Worm (Caenorhabditis elegans): ENCODE measurements around the gene col-152.

col-152 gene

DNA sequence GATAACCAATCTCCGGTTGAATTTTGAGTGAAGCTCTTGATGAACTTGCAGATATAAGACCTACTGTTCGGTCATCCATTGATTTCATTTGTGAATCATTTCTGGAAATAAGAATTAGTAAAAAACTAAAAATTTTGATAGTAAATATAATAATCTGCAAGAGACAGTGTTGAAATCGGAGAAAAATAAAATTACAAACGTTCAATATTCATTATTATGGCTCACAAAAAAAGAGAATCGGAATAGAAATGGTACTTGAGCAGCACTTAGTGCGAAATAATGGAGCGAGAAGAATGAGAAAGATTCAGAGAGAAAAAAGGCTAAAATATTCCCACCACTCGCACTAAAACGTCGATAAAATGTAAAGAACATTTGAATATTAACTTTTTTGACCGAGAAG is 15.6 kb downstream of the col-152 start, which contains the start of gene vps-54:
vps-54 (minus strand) TSS at position 101 of the 400 bp plus-strand sequence.
- TF ChIP-seq nfya-1 (tag; optimal IDR thresholded peaks at IDR 0.05; ENCODE audit: borderline replicate concordance, insufficient read depth) (no peak), F33H1.4 (GFP tag; IDR thresholded peaks at IDR 0.05) (no peak), hsf-1 (GFP tag; IDR thresholded peaks at IDR 0.05) (no peak), mcd-1 (GFP tag; IDR thresholded peaks at IDR 0.05) (0 out of 2 replicates have a peak, but pooled peaks have one; percentile 9), hrde-1 (tag; optimal IDR thresholded peaks at IDR 0.05; ENCODE audit: borderline replicate concordance) (no peak)

DNA sequence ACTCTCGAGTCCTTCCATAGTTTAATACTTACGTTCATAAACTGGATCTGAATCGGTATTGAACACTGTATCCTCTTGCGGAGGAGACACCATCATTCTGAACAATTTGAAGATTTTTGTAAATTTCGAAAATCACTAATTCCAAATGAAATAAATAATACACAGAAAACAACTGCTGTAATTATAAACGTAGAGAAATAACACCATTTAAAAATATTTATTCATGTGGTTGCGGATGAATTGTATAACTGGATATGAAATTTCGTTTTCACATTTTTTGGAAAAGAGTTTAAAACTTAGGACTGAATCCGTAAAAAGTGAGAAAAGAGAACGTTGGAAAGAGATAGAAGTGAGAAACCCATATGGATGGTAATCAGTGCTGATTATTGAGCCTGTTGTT is 17.5 kb downstream of the col-152 start, which contains the start of gene mics-1:
mics-1 (minus strand) TSS at position 101 of the 400 bp plus-strand sequence.
- TF ChIP-seq Y53G8AR.9 (GFP tag; conservative IDR thresholded peaks at IDR 0.05) = 0 out of 2 replicates have a peak, but pooled peaks have one; percentile 33
- no peak for TF ChIP-seq ztf-6 (GFP tag; IDR thresholded peaks at IDR 0.05)

DNA sequence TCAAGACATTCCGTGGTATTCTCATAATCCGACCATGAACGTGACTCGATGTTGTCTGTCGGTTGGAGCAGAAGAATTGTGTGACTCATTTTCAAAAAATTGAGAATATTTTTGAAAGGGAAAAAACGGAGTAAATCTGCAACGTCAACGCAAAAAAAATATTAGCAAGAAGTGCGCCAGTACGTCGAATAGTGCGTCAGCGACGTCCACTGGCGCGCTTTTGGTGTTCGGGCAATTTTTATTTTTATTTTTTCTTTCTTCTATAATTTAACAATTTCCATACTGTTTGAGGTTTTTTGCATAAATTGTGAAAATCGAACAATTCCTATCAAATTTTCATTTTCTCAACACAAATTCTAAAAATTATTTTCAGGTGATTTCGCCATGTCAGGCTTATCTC is 18.2 kb downstream of the col-152 start, which contains the start of the genes erh-1 and lpd-9:
erh-1 (minus strand) TSS at position 204 of the 400 bp plus-strand sequence.
lpd-9 (plus strand) TSS at position 368 of the 400 bp plus-strand sequence.
- no peak for TF ChIP-seq unc-130 (GFP tag; optimal IDR thresholded peaks at IDR 0.05)
- TF ChIP-seq die-1 (tag; optimal IDR thresholded peaks at IDR 0.05) = no peak
- peak; percentile 19 for TF ChIP-seq snpc-4 (GFP tag; optimal IDR thresholded peaks at IDR 0.05)
- TF ChIP-seq snpc-4 (tag; optimal IDR thresholded peaks at IDR 0.05) = peak in 2 of 4 experiments; percentile 47 to 63
- TF ChIP-seq hmg-1.2 (GFP tag; IDR thresholded peaks at IDR 0.05) = no peak; the same call in 1 of the 2 replicates
- no peak for TF ChIP-seq T07F8.4 (tag; optimal IDR thresholded peaks at IDR 0.05)
- peak; percentile 41 for TF ChIP-seq xnd-1 (tag; optimal IDR thresholded peaks at IDR 0.05)
- no peak for TF ChIP-seq Y95B8A.8 (GFP tag; IDR thresholded peaks at IDR 0.05)
- no peak for TF ChIP-seq nfya-1 (tag; optimal IDR thresholded peaks at IDR 0.05; ENCODE audit: borderline replicate concordance, insufficient read depth)
- no peak for TF ChIP-seq zim-3 (tag; optimal IDR thresholded peaks at IDR 0.05)
- no peak for TF ChIP-seq lsy-27 (tag; optimal IDR thresholded peaks at IDR 0.05; ENCODE audit: borderline replicate concordance, insufficient read depth)
- peak; percentile 23 for TF ChIP-seq gei-17 (GFP tag; optimal IDR thresholded peaks at IDR 0.05)
- no peak for TF ChIP-seq madf-10 (tag; optimal IDR thresholded peaks at IDR 0.05)
- TF ChIP-seq cebp-2 (GFP tag; IDR thresholded peaks at IDR 0.05) = no peak
- TF ChIP-seq bed-2 (GFP tag; IDR thresholded peaks at IDR 0.05) = no peak
- peak; percentile 60 for TF ChIP-seq lsl-1 (GFP tag; optimal IDR thresholded peaks at IDR 0.05)
- TF ChIP-seq efl-1 (GFP tag; optimal IDR thresholded peaks at IDR 0.05) = peak; percentile 2
- peak; percentile 72 for TF ChIP-seq pbrm-1 (GFP tag; IDR thresholded peaks at IDR 0.05)
- peak; percentile 43; the same call in 1 of the 2 replicates for TF ChIP-seq D2030.7 (GFP tag; IDR thresholded peaks at IDR 0.05)
- peak; percentile 98 for TF ChIP-seq ztf-18 (tag; optimal IDR thresholded peaks at IDR 0.05)
- TF ChIP-seq madf-6 (GFP tag; IDR thresholded peaks at IDR 0.05) = peak; percentile 71
- no peak for TF ChIP-seq B0035.1 (tag; optimal IDR thresholded peaks at IDR 0.05)
- TF ChIP-seq nhr-120 (GFP tag; IDR thresholded peaks at IDR 0.05) = no peak
- TF ChIP-seq fkh-3 (tag; optimal IDR thresholded peaks at IDR 0.05) = no peak
- peak; percentile 57 for TF ChIP-seq snpc-1.3 (tag; optimal IDR thresholded peaks at IDR 0.05; ENCODE audit: insufficient read depth)
- peak; percentile 43 for TF ChIP-seq ZK185.1 (tag; optimal IDR thresholded peaks at IDR 0.05; ENCODE audit: poor library complexity, severe bottlenecking)
- TF ChIP-seq lin-35 (GFP tag; optimal IDR thresholded peaks at IDR 0.05) = peak in 1 of 3 experiments; percentile 84
- TF ChIP-seq ceh-27 (GFP tag; optimal IDR thresholded peaks at IDR 0.05) = peak; percentile 7
- TF ChIP-seq mel-28 (tag; optimal IDR thresholded peaks at IDR 0.05; ENCODE audit: borderline replicate concordance) = no peak
- TF ChIP-seq nhr-27 (tag; optimal IDR thresholded peaks at IDR 0.05) = no peak
- TF ChIP-seq nhr-179 (tag; optimal IDR thresholded peaks at IDR 0.05) = no peak
- no peak for TF ChIP-seq F55B11.4 (tag; optimal IDR thresholded peaks at IDR 0.05; ENCODE audit: borderline replicate concordance, insufficient read depth)
- TF ChIP-seq nhr-80 (tag; optimal IDR thresholded peaks at IDR 0.05) = peak; percentile 46
- peak; percentile 83; the same call in 1 of the 2 replicates for TF ChIP-seq dox-1 (GFP tag; IDR thresholded peaks at IDR 0.05)
- TF ChIP-seq F39B2.1 (GFP tag; IDR thresholded peaks at IDR 0.05) = no peak
- peak; percentile 38 to 78 for TF ChIP-seq let-607 (tag; optimal IDR thresholded peaks at IDR 0.05)
- TF ChIP-seq ekl-4 (GFP tag; IDR thresholded peaks at IDR 0.05) = peak; percentile 84
